Worm (Caenorhabditis elegans) whole organism, L4 larva: ENCODE results near the gene srab-24.

Source experiments
- F10B5.3 ChIP-seq: sonication (generic microtip); optimal IDR thresholded peaks from 2 replicates; lab custom pipeline; 2016; ENCODE audit warnings: mild to moderate bottlenecking, missing genetic modification characterization, missing compliant biosample characterization
- F37D6.2 ChIP-seq: sonication (generic microtip); optimal IDR thresholded peaks from 2 replicates; lab custom pipeline; 2016; ENCODE audit warnings: mild to moderate bottlenecking, missing genetic modification characterization, missing compliant biosample characterization
- T20F7.1 ChIP-seq: fragments of 200-800 bp; sonication (Bioruptor generic); optimal IDR thresholded peaks from 2 replicates; lab custom pipeline; 2018; ENCODE audit warnings: mild to moderate bottlenecking, missing genetic modification characterization, missing compliant biosample characterization
- Y5F2A.4 ChIP-seq: fragments of 200-800 bp; sonication (Bioruptor generic); optimal IDR thresholded peaks from 2 replicates; lab custom pipeline; 2018; ENCODE audit warnings: mild to moderate bottlenecking, missing genetic modification characterization, missing compliant biosample characterization
- Y75B8A.6 ChIP-seq: fragments of 200-800 bp; sonication (Bioruptor generic); IDR thresholded peaks from 2 replicates; pipeline ENCODE4 v1.3.6; 2022; ENCODE audit warnings: missing genetic modification reagents, missing genetic modification characterization, missing compliant biosample characterization
- ZK337.2 ChIP-seq: fragments of 200-800 bp; sonication (Bioruptor generic); IDR thresholded peaks from 2 replicates; pipeline ENCODE4 v1.3.6; 2022; ENCODE audit warnings: missing genetic modification reagents, missing genetic modification characterization, missing compliant biosample characterization
- aha-1 ChIP-seq: fragments of 150-350 bp; peaks from one replicate; lab custom pipeline; 2014; ENCODE audit warnings: missing biosample characterization, missing genetic modification characterization
- aly-2 ChIP-seq: sonication (generic microtip); optimal IDR thresholded peaks from 2 replicates; lab custom pipeline; 2018; ENCODE audit warnings: missing biosample characterization, missing genetic modification characterization
- ama-1 ChIP-seq: fragments of 150-350 bp; optimal IDR thresholded peaks from 2 replicates; lab custom pipeline; 2014; ENCODE audit warnings: inconsistent platforms, mixed read lengths
- ceh-62 ChIP-seq: sonication (generic microtip); optimal IDR thresholded peaks from 2 replicates; lab custom pipeline; 2017; ENCODE audit warnings: missing biosample characterization, missing genetic modification characterization
- ceh-82 ChIP-seq: sonication (generic microtip); optimal IDR thresholded peaks from 2 replicates; lab custom pipeline; 2017; ENCODE audit warnings: missing biosample characterization, missing genetic modification characterization
- dmd-6 ChIP-seq: fragments of 200-800 bp; sonication (Bioruptor generic); IDR thresholded peaks from 2 replicates; pipeline ENCODE4 v1.3.6; 2022; ENCODE audit warnings: missing genetic modification reagents, missing genetic modification characterization, missing compliant biosample characterization
- dmd-9 ChIP-seq: fragments of 200-800 bp; sonication (Bioruptor generic); IDR thresholded peaks from 2 replicates; pipeline ENCODE4 v1.3.6; 2022; ENCODE audit warnings: missing genetic modification reagents, missing genetic modification characterization, missing compliant biosample characterization
- duxl-1 ChIP-seq: sonication (generic microtip); optimal IDR thresholded peaks from 2 replicates; lab custom pipeline; 2016; ENCODE audit warnings: mild to moderate bottlenecking, missing genetic modification characterization, moderate library complexity, missing compliant biosample characterization; ENCODE audit not compliant: poor library complexity
- dve-1 ChIP-seq: sonication (generic microtip); optimal IDR thresholded peaks from 2 replicates; lab custom pipeline; 2017; ENCODE audit warnings: antibody characterized with exemption, mild to moderate bottlenecking, missing genetic modification characterization, missing compliant biosample characterization; ENCODE audit not compliant: insufficient read depth
- egl-43 ChIP-seq: fragments of 200-800 bp; sonication (Bioruptor generic); IDR thresholded peaks from 2 replicates; pipeline ENCODE4 v1.3.6; 2022; ENCODE audit warnings: missing genetic modification reagents, missing genetic modification characterization, missing compliant biosample characterization
- fos-1 ChIP-seq: fragments of 150-350 bp; optimal IDR thresholded peaks from 2 replicates; lab custom pipeline; 2014; ENCODE audit warnings: missing biosample characterization, missing genetic modification characterization
- hlh-11 ChIP-seq: fragments of 200-800 bp; sonication (Bioruptor generic); optimal IDR thresholded peaks from 2 replicates; lab custom pipeline; 2018; ENCODE audit warnings: mild to moderate bottlenecking, missing genetic modification characterization, missing compliant biosample characterization
- hmg-1.1 ChIP-seq: fragments of 200-800 bp; sonication (Bioruptor generic); IDR thresholded peaks from 2 replicates; pipeline ENCODE4 v1.3.6; 2022; ENCODE audit warnings: missing genetic modification reagents, missing genetic modification characterization, missing compliant biosample characterization
- jun-1 ChIP-seq: fragments of 150-350 bp; optimal IDR thresholded peaks from 2 replicates; lab custom pipeline; 2014; ENCODE audit warnings: missing biosample characterization, missing genetic modification reagents, missing genetic modification characterization
- lim-7 ChIP-seq: fragments of 200-800 bp; sonication (Bioruptor generic); IDR thresholded peaks from 2 replicates; pipeline ENCODE4 v1.3.6; 2022; ENCODE audit warnings: missing genetic modification characterization, missing compliant biosample characterization
- lin-13 ChIP-seq: fragments of 150-350 bp; optimal IDR thresholded peaks from 2 replicates; lab custom pipeline; 2014; ENCODE audit warnings: missing biosample characterization, missing genetic modification reagents, missing genetic modification characterization
- madf-9 ChIP-seq: fragments of 200-800 bp; sonication (Bioruptor generic); conservative IDR thresholded peaks from 2 replicates; pipeline ENCODE4 v1.3.6; 2022; ENCODE audit warnings: missing genetic modification reagents, missing genetic modification characterization, missing compliant biosample characterization
- mdl-1 ChIP-seq, 2 experiments: fragments of 150-350 bp in 1 of 2; sonication (generic microtip) in 1 of 2; optimal IDR thresholded peaks; 2 replicates each; lab custom pipeline; 2014 to 2017; ENCODE audit warnings: missing biosample characterization in 2 of 2, missing genetic modification characterization in 2 of 2
- mep-1 ChIP-seq: fragments of 150-350 bp; sonication (generic microtip); optimal IDR thresholded peaks from 3 replicates; lab custom pipeline; 2014; ENCODE audit warnings: missing biosample characterization, missing genetic modification characterization
- mxl-2 ChIP-seq: fragments of 200-800 bp; sonication (Bioruptor generic); conservative IDR thresholded peaks from 2 replicates; pipeline ENCODE4 v1.3.6; 2022; ENCODE audit warnings: missing genetic modification reagents, missing genetic modification characterization, missing compliant biosample characterization
- nhr-111 ChIP-seq: fragments of 200-800 bp; sonication (Bioruptor generic); optimal IDR thresholded peaks from 2 replicates; lab custom pipeline; 2018; ENCODE audit warnings: mild to moderate bottlenecking, missing genetic modification characterization, missing compliant biosample characterization
- nhr-42 ChIP-seq: fragments of 200-800 bp; sonication (Bioruptor generic); IDR thresholded peaks from 2 replicates; pipeline ENCODE4 v1.3.6; 2022; ENCODE audit warnings: missing genetic modification characterization, missing compliant biosample characterization
- nhr-6 ChIP-seq: fragments of 150-350 bp; optimal IDR thresholded peaks from 2 replicates; lab custom pipeline; 2014; ENCODE audit warnings: missing biosample characterization, missing genetic modification characterization
- nhr-76 ChIP-seq: fragments of 150-350 bp; optimal IDR thresholded peaks from 2 replicates; lab custom pipeline; 2014; ENCODE audit warnings: missing biosample characterization, missing genetic modification characterization
- nhr-77 ChIP-seq: fragments of 150-350 bp; optimal IDR thresholded peaks from 2 replicates; lab custom pipeline; 2014; ENCODE audit warnings: missing biosample characterization, missing genetic modification characterization
- pha-4 ChIP-seq, 2 experiments: fragments of 150-350 bp in 1 of 2; fragments of 200-800 bp in 1 of 2; sonication (Bioruptor generic) in 1 of 2; IDR thresholded peaks in 1 of 2; optimal IDR thresholded peaks in 1 of 2; 2 replicates each; pipeline versions ENCODE4 v1.3.6 to Lab custom; 2014 to 2022; ENCODE audit warnings: missing genetic modification characterization in 2 of 2, missing genetic modification reagents in 2 of 2, missing biosample characterization in 1 of 2, missing compliant biosample characterization in 1 of 2
- php-3 ChIP-seq: fragments of 200-800 bp; sonication (Bioruptor generic); IDR thresholded peaks from 2 replicates; pipeline ENCODE4 v1.3.6; 2022; ENCODE audit warnings: missing genetic modification reagents, missing genetic modification characterization, missing compliant biosample characterization
- pqm-1 ChIP-seq: sonication (generic microtip); optimal IDR thresholded peaks from 2 replicates; lab custom pipeline; 2017; ENCODE audit warnings: missing biosample characterization, missing genetic modification characterization
- sdz-12 ChIP-seq: fragments of 200-800 bp; sonication (Bioruptor generic); optimal IDR thresholded peaks from 2 replicates; lab custom pipeline; 2018; ENCODE audit warnings: mild to moderate bottlenecking, missing genetic modification characterization, missing compliant biosample characterization
- set-16 ChIP-seq: fragments of 200-800 bp; sonication (Bioruptor generic); IDR thresholded peaks from 2 replicates; pipeline ENCODE4 v1.3.6; 2022; ENCODE audit warnings: missing genetic modification reagents, missing genetic modification characterization, missing compliant biosample characterization
- spr-3 ChIP-seq: fragments of 200-800 bp; sonication (Bioruptor generic); optimal IDR thresholded peaks from 2 replicates; lab custom pipeline; 2018; ENCODE audit warnings: mild to moderate bottlenecking, missing genetic modification characterization, missing compliant biosample characterization
- tag-97 ChIP-seq: fragments of 200-800 bp; sonication (Bioruptor generic); IDR thresholded peaks from 2 replicates; pipeline ENCODE4 v1.3.6; 2022; ENCODE audit warnings: missing genetic modification characterization, missing compliant biosample characterization
- tra-1 ChIP-seq: fragments of 200-800 bp; sonication (Bioruptor generic); IDR thresholded peaks from 2 replicates; pipeline ENCODE4 v1.3.6; 2022; ENCODE audit warnings: missing genetic modification reagents, missing genetic modification characterization, missing compliant biosample characterization

The srab-24 gene

ce11 chrIV:14250113-14250512 is at the start of gene srab-24:
TSS of gene srab-24 (minus strand) at chrIV:14250213.
- TF ChIP-seq pha-4 (GFP tag; IDR thresholded peaks at IDR 0.05; lab: Robert Waterston, UW): no peak
- TF ChIP-seq pha-4 (tag; optimal IDR thresholded peaks at IDR 0.05; lab: Kevin White, UChicago): no peak
- no peak for TF ChIP-seq php-3 (GFP tag; lab: Robert Waterston, UW)
- TF ChIP-seq nhr-42 (GFP tag; lab: Robert Waterston, UW): no peak
- no peak for TF ChIP-seq ceh-82 (tag; lab: Kevin White, UChicago)
- TF ChIP-seq Y5F2A.4 (GFP tag; lab: Kevin White, UChicago): no peak
- TF ChIP-seq tra-1 (GFP tag; lab: Robert Waterston, UW): no peak
- no peak for TF ChIP-seq duxl-1 (tag; lab: Kevin White, UChicago)
- no peak for TF ChIP-seq Y75B8A.6 (GFP tag; lab: Robert Waterston, UW)
- TF ChIP-seq jun-1 (tag; lab: Kevin White, UChicago): no peak
- no peak for TF ChIP-seq mxl-2 (GFP tag; lab: Robert Waterston, UW)
- TF ChIP-seq F37D6.2 (tag; lab: Kevin White, UChicago): no peak
- TF ChIP-seq tag-97 (GFP tag; lab: Robert Waterston, UW): no peak
- no peak for TF ChIP-seq mdl-1 (tag; optimal IDR thresholded peaks at IDR 0.05; lab: Kevin White, UChicago)
- no peak for TF ChIP-seq lin-13
- TF ChIP-seq pqm-1 (tag; lab: Kevin White, UChicago): no peak
- no peak for TF ChIP-seq dve-1 (tag; lab: Kevin White, UChicago)
- TF ChIP-seq aly-2 (tag; lab: Kevin White, UChicago): no peak

- TF ChIP-seq ZK337.2 (no peak), aha-1 (tag; lab: Kevin White, UChicago) (no peak), nhr-111 (no peak), hmg-1.1 (GFP tag; lab: Robert Waterston, UW) (no peak), lim-7 (GFP tag; lab: Robert Waterston, UW) (no peak), fos-1 (tag; lab: Kevin White, UChicago) (no peak), madf-9 (GFP tag; lab: Robert Waterston, UW) (no peak), spr-3 (GFP tag; lab: Kevin White, UChicago) (no peak), nhr-6 (no peak), Y75B8A.6 (GFP tag; lab: Robert Waterston, UW) (no peak), mep-1 (tag; lab: Kevin White, UChicago) (no peak), dmd-9 (GFP tag; lab: Robert Waterston, UW) (no peak), set-16 (GFP tag; lab: Robert Waterston, UW) (no peak), jun-1 (tag; lab: Kevin White, UChicago) (no peak)
These were observed 47.0 kb upstream of the srab-24 start for ce11 chrIV:14297058-14297457.

- peak; percentile 72 for TF ChIP-seq aha-1 (tag; lab: Kevin White, UChicago)
- no peak for TF ChIP-seq egl-43 (GFP tag; lab: Robert Waterston, UW)
- TF ChIP-seq, all 104 proteins: peak for 1
These were observed 45.2 kb upstream of the srab-24 start for ce11 chrIV:14295262-14295661.

- TF ChIP-seq ceh-62 (tag; lab: Kevin White, UChicago) (no peak), hmg-1.1 (GFP tag; lab: Robert Waterston, UW) (no peak), ZK337.2 (no peak), nhr-111 (no peak), T20F7.1 (GFP tag; lab: Kevin White, UChicago) (no peak), hlh-11 (tag; lab: Kevin White, UChicago) (no peak), sdz-12 (GFP tag; lab: Kevin White, UChicago) (no peak), dmd-6 (GFP tag; lab: Robert Waterston, UW) (no peak), F10B5.3 (tag; lab: Kevin White, UChicago) (no peak), nhr-76 (no peak), nhr-77 (tag; lab: Kevin White, UChicago) (no peak), pqm-1 (tag; lab: Kevin White, UChicago) (no peak), ama-1 (lab: Kevin White, UChicago) (no peak)
These were observed 41.6 kb upstream of the srab-24 start, which contains the start of gene Y64G10A.7 for ce11 chrIV:14291601-14292000. TSS of gene Y64G10A.7 (plus strand) at chrIV:14291901.
